Comparison of ENCODE assay signal across 1 fruit fly cellular context in the genomic region with DNA sequence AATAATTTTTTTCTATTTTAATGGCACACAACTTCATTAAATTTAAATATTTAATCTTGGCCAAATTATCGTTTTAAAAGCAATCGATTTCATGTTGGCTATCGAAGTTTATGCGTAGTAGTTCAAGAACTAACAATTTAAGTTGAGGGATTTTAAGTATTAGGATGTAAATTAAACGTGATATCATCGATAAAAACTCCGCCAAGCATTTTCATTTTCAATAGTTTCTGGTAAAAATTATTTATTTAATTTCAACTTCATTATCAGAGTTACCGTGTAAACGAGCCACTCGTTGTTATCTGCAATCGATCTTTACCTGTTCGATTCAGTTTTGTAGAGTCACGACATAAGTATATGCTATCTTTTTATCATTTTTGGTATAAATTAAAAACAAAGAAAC.
TF ChIP-seq lines count a peak whose summit lies in the region.

No protein-coding gene starts in this region.

TF ChIP-seq in whole organism, embryonic, 481 proteins besides CTCF, POLR2A, EP300 and RAD21 (continued from another document and continues in another):
- TF ChIP-seq unc-4 (GFP tag; IDR thresholded peaks at IDR 0.05; lab: Robert Waterston, UW; ENCODE audit: partially characterized antibody), result no peak
- TF ChIP-seq ftz-f1 (GFP tag; optimal IDR thresholded peaks at IDR 0.05; lab: Kevin White, UChicago), result peak; percentile 45
- peak; percentile 96 for TF ChIP-seq Atf6 (GFP tag; IDR thresholded peaks at IDR 0.05; lab: Robert Waterston, UW)
- TF ChIP-seq Usf (GFP tag; optimal IDR thresholded peaks at IDR 0.05; lab: Kevin White, UChicago), result peak; percentile 93
- no peak for TF ChIP-seq h (optimal IDR thresholded peaks at IDR 0.05; lab: Kevin White, UChicago)
- peak; percentile 87 for TF ChIP-seq C15 (GFP tag; IDR thresholded peaks at IDR 0.05; lab: Robert Waterston, UW)
- peak; percentile 99 for TF ChIP-seq Dbx (GFP tag; IDR thresholded peaks at IDR 0.05; lab: Robert Waterston, UW)
- peak; percentile 64; the same call in 2 of the 4 replicates for TF ChIP-seq Gug (GFP tag; IDR thresholded peaks at IDR 0.05; lab: Robert Waterston, UW)
- peak; percentile 99 for TF ChIP-seq kni (GFP tag; optimal IDR thresholded peaks at IDR 0.05; lab: Kevin White, UChicago)
- TF ChIP-seq ro (GFP tag; IDR thresholded peaks at IDR 0.05; lab: Robert Waterston, UW), result peak; percentile 63
- TF ChIP-seq ranshi (GFP tag; IDR thresholded peaks at IDR 0.05; lab: Robert Waterston, UW), result peak; percentile 96
- TF ChIP-seq ara (GFP tag; IDR thresholded peaks at IDR 0.05; lab: Robert Waterston, UW), result peak; percentile 99
- peak; percentile 99 for TF ChIP-seq CG12391 (tag; optimal IDR thresholded peaks at IDR 0.05; lab: Kevin White, UChicago)
- TF ChIP-seq CG11456 (GFP tag; IDR thresholded peaks at IDR 0.05; lab: Robert Waterston, UW), result peak; percentile 93; the same call in 2 of the 3 replicates
- peak; percentile 94 for TF ChIP-seq CG6654 (GFP tag; optimal IDR thresholded peaks at IDR 0.05; lab: Kevin White, UChicago)
- TF ChIP-seq Ets97D (GFP tag; optimal IDR thresholded peaks at IDR 0.05; lab: Kevin White, UChicago), result peak; percentile 90
- TF ChIP-seq CG6813 (GFP tag; optimal IDR thresholded peaks at IDR 0.05; lab: Kevin White, UChicago), result peak; percentile 99
- TF ChIP-seq ttk (GFP tag; IDR thresholded peaks at IDR 0.05; lab: Robert Waterston, UW), result peak; percentile 93
- peak; percentile 94 for TF ChIP-seq dpn (GFP tag; optimal IDR thresholded peaks at IDR 0.05; lab: Kevin White, UChicago)
- peak; percentile 99 for TF ChIP-seq Med (GFP tag; lab: Kevin White, UChicago)
- peak; percentile 86 for TF ChIP-seq rib (GFP tag; IDR thresholded peaks at IDR 0.05; lab: Robert Waterston, UW)
- peak; percentile 97 for TF ChIP-seq gro (GFP tag; optimal IDR thresholded peaks at IDR 0.05; lab: Kevin White, UChicago)
- peak; percentile 97 for TF ChIP-seq kah (GFP tag; optimal IDR thresholded peaks at IDR 0.05; lab: Kevin White, UChicago)
- peak; percentile 91 for TF ChIP-seq CG12236 (GFP tag; optimal IDR thresholded peaks at IDR 0.05; lab: Kevin White, UChicago)
- TF ChIP-seq bab2 (GFP tag; optimal IDR thresholded peaks at IDR 0.05; lab: Kevin White, UChicago), result peak; percentile 95
- TF ChIP-seq CG17912 (GFP tag; optimal IDR thresholded peaks at IDR 0.05; lab: Kevin White, UChicago), result peak; percentile 98
- TF ChIP-seq CG14667 (GFP tag; IDR thresholded peaks at IDR 0.05; lab: Robert Waterston, UW), result peak; percentile 84
- peak; percentile 100 for TF ChIP-seq tin (GFP tag; optimal IDR thresholded peaks at IDR 0.05; lab: Kevin White, UChicago)
- peak; percentile 97 for TF ChIP-seq CG11504 (tag; optimal IDR thresholded peaks at IDR 0.05; lab: Kevin White, UChicago)
- peak; percentile 98 for TF ChIP-seq btn (GFP tag; optimal IDR thresholded peaks at IDR 0.05; lab: Kevin White, UChicago)
- peak; percentile 98 for TF ChIP-seq CG17359 (tag; optimal IDR thresholded peaks at IDR 0.05; lab: Kevin White, UChicago)
- peak; percentile 95 for TF ChIP-seq fd3F (GFP tag; optimal IDR thresholded peaks at IDR 0.05; lab: Kevin White, UChicago)
- TF ChIP-seq CG18011 (GFP tag; optimal IDR thresholded peaks at IDR 0.05; lab: Kevin White, UChicago), result peak; percentile 84
- TF ChIP-seq Atf-2 (GFP tag; optimal IDR thresholded peaks at IDR 0.05; lab: Kevin White, UChicago), result peak; percentile 90
- peak; percentile 92 for TF ChIP-seq H15 (GFP tag; IDR thresholded peaks at IDR 0.05; lab: Robert Waterston, UW)
- TF ChIP-seq dimm (GFP tag; IDR thresholded peaks at IDR 0.05; lab: Robert Waterston, UW), result peak; percentile 86
- TF ChIP-seq HLHmδ (GFP tag; optimal IDR thresholded peaks at IDR 0.05; lab: Kevin White, UChicago), result no peak
- TF ChIP-seq CG14860 (GFP tag; IDR thresholded peaks at IDR 0.05; lab: Robert Waterston, UW; ENCODE audit: partially characterized antibody), result no peak
- peak; percentile 92 for TF ChIP-seq NFAT (GFP tag; IDR thresholded peaks at IDR 0.05; lab: Robert Waterston, UW)
- peak; percentile 73 for TF ChIP-seq CG6272 (GFP tag; IDR thresholded peaks at IDR 0.05; lab: Robert Waterston, UW)
- TF ChIP-seq CG11398 (GFP tag; optimal IDR thresholded peaks at IDR 0.05; lab: Kevin White, UChicago), result peak; percentile 88
- TF ChIP-seq CG14014 (GFP tag; IDR thresholded peaks at IDR 0.05; lab: Robert Waterston, UW), result peak; percentile 97
- peak; percentile 86 for TF ChIP-seq Bdp1 (GFP tag; optimal IDR thresholded peaks at IDR 0.05; lab: Kevin White, UChicago)
- TF ChIP-seq CG34422 (GFP tag; IDR thresholded peaks at IDR 0.05; lab: Robert Waterston, UW), result peak; percentile 96
- TF ChIP-seq emc (GFP tag; optimal IDR thresholded peaks at IDR 0.05; lab: Kevin White, UChicago), result peak; percentile 97
- TF ChIP-seq CG11560 (tag; IDR thresholded peaks at IDR 0.05; lab: Robert Waterston, UW), result peak; percentile 65; the same call in 2 of the 3 replicates
- TF ChIP-seq CG5245 (GFP tag; optimal IDR thresholded peaks at IDR 0.05; lab: Kevin White, UChicago), result peak; percentile 94
- TF ChIP-seq ind (GFP tag; optimal IDR thresholded peaks at IDR 0.05; lab: Kevin White, UChicago), result peak; percentile 98
- peak; percentile 86 for TF ChIP-seq Optix (GFP tag; IDR thresholded peaks at IDR 0.05; lab: Robert Waterston, UW)
- peak; percentile 99 for TF ChIP-seq dmrt11E (tag; optimal IDR thresholded peaks at IDR 0.05; lab: Kevin White, UChicago)
- peak; percentile 46 for TF ChIP-seq pzg (GFP tag; optimal IDR thresholded peaks at IDR 0.05; lab: Kevin White, UChicago)
- peak; percentile 98 for TF ChIP-seq trem (tag; optimal IDR thresholded peaks at IDR 0.05; lab: Kevin White, UChicago)
- peak; percentile 86 for TF ChIP-seq disco-r (GFP tag; optimal IDR thresholded peaks at IDR 0.05; lab: Kevin White, UChicago)
- TF ChIP-seq repo (GFP tag; optimal IDR thresholded peaks at IDR 0.05; lab: Kevin White, UChicago), result peak; percentile 98
- TF ChIP-seq Jarid2 (GFP tag; optimal IDR thresholded peaks at IDR 0.05; lab: Kevin White, UChicago), result peak; percentile 79
- peak; percentile 93 for TF ChIP-seq slp2 (GFP tag; optimal IDR thresholded peaks at IDR 0.05; lab: Kevin White, UChicago)
- peak; percentile 99 for TF ChIP-seq CG17829 (tag; optimal IDR thresholded peaks at IDR 0.05; lab: Kevin White, UChicago)
- TF ChIP-seq pan (optimal IDR thresholded peaks at IDR 0.05; lab: Kevin White, UChicago), result no peak
- peak in 1 of 2 experiments; percentile 97 for TF ChIP-seq pan (GFP tag; optimal IDR thresholded peaks at IDR 0.05 in 1 of 2, IDR thresholded peaks at IDR 0.05 in 1 of 2)
- TF ChIP-seq CG31224 (GFP tag; IDR thresholded peaks at IDR 0.05; lab: Robert Waterston, UW), result peak; percentile 90
- peak; percentile 95 for TF ChIP-seq CG2120 (GFP tag; optimal IDR thresholded peaks at IDR 0.05; lab: Kevin White, UChicago)
- peak; percentile 90 for TF ChIP-seq ewg (GFP tag; optimal IDR thresholded peaks at IDR 0.05; lab: Kevin White, UChicago)
- TF ChIP-seq luna (GFP tag; optimal IDR thresholded peaks at IDR 0.05; lab: Kevin White, UChicago), result peak; percentile 75
- TF ChIP-seq stc (GFP tag; IDR thresholded peaks at IDR 0.05; lab: Robert Waterston, UW), result peak; percentile 97
- peak; percentile 95 for TF ChIP-seq CG10274 (GFP tag; optimal IDR thresholded peaks at IDR 0.05; lab: Kevin White, UChicago)
- no peak for TF ChIP-seq Gsc (GFP tag; IDR thresholded peaks at IDR 0.05; lab: Robert Waterston, UW)
- peak; percentile 99 for TF ChIP-seq CG18599 (GFP tag; optimal IDR thresholded peaks at IDR 0.05; lab: Kevin White, UChicago)
- TF ChIP-seq gem (tag; optimal IDR thresholded peaks at IDR 0.05; lab: Kevin White, UChicago), result peak; percentile 99
- peak; percentile 96 for TF ChIP-seq CG30403 (GFP tag; optimal IDR thresholded peaks at IDR 0.05; lab: Kevin White, UChicago)
- peak; percentile 98 for TF ChIP-seq CG9727 (GFP tag; optimal IDR thresholded peaks at IDR 0.05; lab: Kevin White, UChicago)
- peak; percentile 99 for TF ChIP-seq CG13424 (tag; optimal IDR thresholded peaks at IDR 0.05; lab: Kevin White, UChicago)
- TF ChIP-seq sim (GFP tag; IDR thresholded peaks at IDR 0.05; lab: Robert Waterston, UW), result peak; percentile 98
- no peak for TF ChIP-seq Dfd (GFP tag; optimal IDR thresholded peaks at IDR 0.05; lab: Kevin White, UChicago)
- no peak for TF ChIP-seq Bgb (GFP tag; IDR thresholded peaks at IDR 0.05; lab: Robert Waterston, UW; ENCODE audit: partially characterized antibody)
- TF ChIP-seq dati (GFP tag; IDR thresholded peaks at IDR 0.05; lab: Robert Waterston, UW), result peak; percentile 90
- TF ChIP-seq CG14441 (GFP tag; IDR thresholded peaks at IDR 0.05; lab: Robert Waterston, UW), result peak; percentile 95
- TF ChIP-seq zen (tag; optimal IDR thresholded peaks at IDR 0.05; lab: Kevin White, UChicago), result peak; percentile 100
- peak; percentile 97 for TF ChIP-seq sob (GFP tag; IDR thresholded peaks at IDR 0.05; lab: Robert Waterston, UW)
- peak; percentile 93 for TF ChIP-seq CG10462 (GFP tag; optimal IDR thresholded peaks at IDR 0.05; lab: Kevin White, UChicago)
- TF ChIP-seq CHES-1-like (GFP tag; optimal IDR thresholded peaks at IDR 0.05; lab: Kevin White, UChicago), result peak; percentile 90
- TF ChIP-seq nau (GFP tag; optimal IDR thresholded peaks at IDR 0.05; lab: Kevin White, UChicago), result peak; percentile 99
- no peak for TF ChIP-seq cg (GFP tag; optimal IDR thresholded peaks at IDR 0.05; lab: Kevin White, UChicago)
- peak; percentile 94 for TF ChIP-seq schlank (tag; optimal IDR thresholded peaks at IDR 0.05; lab: Kevin White, UChicago)
- TF ChIP-seq CG1792 (GFP tag; optimal IDR thresholded peaks at IDR 0.05; lab: Kevin White, UChicago), result peak; percentile 97
- peak; percentile 86 for TF ChIP-seq Ravus (GFP tag; IDR thresholded peaks at IDR 0.05; lab: Robert Waterston, UW)
- peak; percentile 94 for TF ChIP-seq CG12744 (GFP tag; optimal IDR thresholded peaks at IDR 0.05; lab: Kevin White, UChicago)
- peak; percentile 99 for TF ChIP-seq CG8924 (tag; optimal IDR thresholded peaks at IDR 0.05; lab: Kevin White, UChicago)
- peak; percentile 99 for TF ChIP-seq vvl (GFP tag; IDR thresholded peaks at IDR 0.05; lab: Robert Waterston, UW)
- TF ChIP-seq sens-2 (GFP tag; IDR thresholded peaks at IDR 0.05; lab: Robert Waterston, UW), result peak; percentile 97
- peak; percentile 95 for TF ChIP-seq CG15514 (GFP tag; optimal IDR thresholded peaks at IDR 0.05; lab: Kevin White, UChicago)
- peak; percentile 98 for TF ChIP-seq CG15601 (tag; optimal IDR thresholded peaks at IDR 0.05; lab: Kevin White, UChicago)
- peak; percentile 99 for TF ChIP-seq sqz (GFP tag; optimal IDR thresholded peaks at IDR 0.05; lab: Kevin White, UChicago)
- peak; percentile 99 for TF ChIP-seq scrt (GFP tag; optimal IDR thresholded peaks at IDR 0.05; lab: Kevin White, UChicago)
- peak; percentile 97 for TF ChIP-seq NfI (GFP tag; optimal IDR thresholded peaks at IDR 0.05; lab: Kevin White, UChicago)
- peak; percentile 89 for TF ChIP-seq CG7786 (GFP tag; optimal IDR thresholded peaks at IDR 0.05; lab: Kevin White, UChicago)
- TF ChIP-seq Sin3A (optimal IDR thresholded peaks at IDR 0.05; lab: Kevin White, UChicago), result no peak
- peak; percentile 89 for TF ChIP-seq Nf-YB (GFP tag; optimal IDR thresholded peaks at IDR 0.05; lab: Kevin White, UChicago)
- TF ChIP-seq wdn (GFP tag; IDR thresholded peaks at IDR 0.05; lab: Robert Waterston, UW), result peak; percentile 93
- peak; percentile 94 for TF ChIP-seq CG5953 (GFP tag; IDR thresholded peaks at IDR 0.05; lab: Robert Waterston, UW)
- peak; percentile 98 for TF ChIP-seq lab (GFP tag; optimal IDR thresholded peaks at IDR 0.05; lab: Kevin White, UChicago)
- TF ChIP-seq jing (GFP tag; optimal IDR thresholded peaks at IDR 0.05; lab: Kevin White, UChicago), result peak; percentile 93
- peak; percentile 92 for TF ChIP-seq slbo (GFP tag; IDR thresholded peaks at IDR 0.05; lab: Robert Waterston, UW)
- no peak for TF ChIP-seq bbx (GFP tag; IDR thresholded peaks at IDR 0.05; lab: Robert Waterston, UW; ENCODE audit: partially characterized antibody)
- peak; percentile 91 for TF ChIP-seq trh (GFP tag; optimal IDR thresholded peaks at IDR 0.05; lab: Kevin White, UChicago)
- TF ChIP-seq CoRest (tag; optimal IDR thresholded peaks at IDR 0.05; lab: Kevin White, UChicago), result peak; percentile 99
- TF ChIP-seq Abd-B (GFP tag; optimal IDR thresholded peaks at IDR 0.05; lab: Kevin White, UChicago), result peak; percentile 94
- peak; percentile 86 for TF ChIP-seq CG2889 (GFP tag; IDR thresholded peaks at IDR 0.05; lab: Robert Waterston, UW)
- TF ChIP-seq BtbVII (GFP tag; optimal IDR thresholded peaks at IDR 0.05; lab: Kevin White, UChicago), result peak; percentile 100
- TF ChIP-seq CG12104 (GFP tag; optimal IDR thresholded peaks at IDR 0.05; lab: Kevin White, UChicago), result peak; percentile 98
- TF ChIP-seq sisA (GFP tag; IDR thresholded peaks at IDR 0.05; lab: Robert Waterston, UW), result peak; percentile 89
- TF ChIP-seq gcm2 (GFP tag; optimal IDR thresholded peaks at IDR 0.05; lab: Kevin White, UChicago), result peak; percentile 92
- TF ChIP-seq gcm (GFP tag; optimal IDR thresholded peaks at IDR 0.05; lab: Kevin White, UChicago), result peak; percentile 98
- TF ChIP-seq HmgD (GFP tag; optimal IDR thresholded peaks at IDR 0.05; lab: Kevin White, UChicago), result peak; percentile 93
- peak; percentile 98 for TF ChIP-seq Awh (GFP tag; IDR thresholded peaks at IDR 0.05; lab: Robert Waterston, UW)
- peak; percentile 98 for TF ChIP-seq CG7271 (tag; optimal IDR thresholded peaks at IDR 0.05; lab: Kevin White, UChicago)
- no peak for TF ChIP-seq vnd (GFP tag; IDR thresholded peaks at IDR 0.05; lab: Robert Waterston, UW; ENCODE audit: partially characterized antibody)
- TF ChIP-seq CG7987 (GFP tag; optimal IDR thresholded peaks at IDR 0.05; lab: Kevin White, UChicago), result peak; percentile 96
- TF ChIP-seq Ssrp (tag; optimal IDR thresholded peaks at IDR 0.05; lab: Kevin White, UChicago), result peak; percentile 98
- peak; percentile 98 for TF ChIP-seq CG8388 (GFP tag; optimal IDR thresholded peaks at IDR 0.05; lab: Kevin White, UChicago)
- TF ChIP-seq twi (tag; optimal IDR thresholded peaks at IDR 0.05; lab: Kevin White, UChicago), result peak; percentile 97
- TF ChIP-seq hkb (optimal IDR thresholded peaks at IDR 0.05; lab: Kevin White, UChicago), result no peak
- TF ChIP-seq hkb (GFP tag; IDR thresholded peaks at IDR 0.05; lab: Robert Waterston, UW), result peak; percentile 99
- peak; percentile 79 to 99 for TF ChIP-seq bsh (GFP tag; optimal IDR thresholded peaks at IDR 0.05; lab: Kevin White, UChicago)
- peak; percentile 75; the same call in 2 of the 3 replicates for TF ChIP-seq CG6175 (GFP tag; IDR thresholded peaks at IDR 0.05; lab: Robert Waterston, UW)
- TF ChIP-seq CG14050 (GFP tag; IDR thresholded peaks at IDR 0.05; lab: Robert Waterston, UW), result peak; percentile 96
- peak; percentile 100 for TF ChIP-seq Max (GFP tag; optimal IDR thresholded peaks at IDR 0.05; lab: Kevin White, UChicago)
- peak; percentile 99 for TF ChIP-seq Nf-YA (GFP tag; IDR thresholded peaks at IDR 0.05; lab: Robert Waterston, UW)
